Worm (Caenorhabditis elegans) whole organism, L4 larva: ENCODE data around the gene sma-6.

ENCODE experiments used
- D1046.2 ChIP-seq: fragments of 200-800 bp; sonication (Bioruptor generic); IDR thresholded peaks from 2 replicates; pipeline ENCODE4 v1.3.6; 2022; ENCODE audit warnings: missing genetic modification characterization, missing compliant biosample characterization
- F10B5.3 ChIP-seq: sonication (generic microtip); optimal IDR thresholded peaks from 2 replicates; lab custom pipeline; 2016; ENCODE audit warnings: mild to moderate bottlenecking, missing genetic modification characterization, missing compliant biosample characterization
- F37D6.2 ChIP-seq: sonication (generic microtip); optimal IDR thresholded peaks from 2 replicates; lab custom pipeline; 2016; ENCODE audit warnings: mild to moderate bottlenecking, missing genetic modification characterization, missing compliant biosample characterization
- F44E2.7 ChIP-seq: fragments of 200-800 bp; sonication (Bioruptor generic); IDR thresholded peaks from 2 replicates; pipeline ENCODE4 v2.1.2; 2022; ENCODE audit warnings: missing genetic modification characterization, missing compliant biosample characterization
- R02D3.7 ChIP-seq: fragments of 150-350 bp; sonication (generic microtip); optimal IDR thresholded peaks from 3 replicates; lab custom pipeline; 2014; ENCODE audit warnings: missing biosample characterization, missing genetic modification characterization
- Y105C5A.15 ChIP-seq: fragments of 200-800 bp; sonication (Bioruptor generic); IDR thresholded peaks from 2 replicates; pipeline ENCODE4 v1.3.6; 2022; ENCODE audit warnings: missing genetic modification characterization, missing compliant biosample characterization
- Y75B8A.6 ChIP-seq: fragments of 200-800 bp; sonication (Bioruptor generic); IDR thresholded peaks from 2 replicates; pipeline ENCODE4 v1.3.6; 2022; ENCODE audit warnings: missing genetic modification reagents, missing genetic modification characterization, missing compliant biosample characterization
- ZK337.2 ChIP-seq: fragments of 200-800 bp; sonication (Bioruptor generic); IDR thresholded peaks from 2 replicates; pipeline ENCODE4 v1.3.6; 2022; ENCODE audit warnings: missing genetic modification reagents, missing genetic modification characterization, missing compliant biosample characterization
- aha-1 ChIP-seq: fragments of 150-350 bp; peaks from one replicate; lab custom pipeline; 2014; ENCODE audit warnings: missing biosample characterization, missing genetic modification characterization
- aly-2 ChIP-seq: sonication (generic microtip); optimal IDR thresholded peaks from 2 replicates; lab custom pipeline; 2018; ENCODE audit warnings: missing biosample characterization, missing genetic modification characterization
- arid-1 ChIP-seq: fragments of 200-800 bp; sonication (Bioruptor generic); conservative IDR thresholded peaks from 2 replicates; pipeline ENCODE4 v1.3.6; 2022; ENCODE audit warnings: missing genetic modification reagents, missing genetic modification characterization, missing compliant biosample characterization
- attf-4 ChIP-seq: sonication (generic microtip); optimal IDR thresholded peaks from 3 replicates; lab custom pipeline; 2017; ENCODE audit warnings: missing biosample characterization, missing genetic modification characterization
- ceh-32 ChIP-seq: sonication (generic microtip); optimal IDR thresholded peaks from 2 replicates; lab custom pipeline; 2016; ENCODE audit warnings: mild to moderate bottlenecking, missing genetic modification characterization, missing compliant biosample characterization; ENCODE audit not compliant: poor library complexity
- ceh-62 ChIP-seq: sonication (generic microtip); optimal IDR thresholded peaks from 2 replicates; lab custom pipeline; 2017; ENCODE audit warnings: missing biosample characterization, missing genetic modification characterization
- ces-1 ChIP-seq: fragments of 150-350 bp; sonication (generic microtip); optimal IDR thresholded peaks from 4 replicates; lab custom pipeline; 2014; ENCODE audit warnings: missing biosample characterization, missing genetic modification reagents, missing genetic modification characterization
- cey-2 ChIP-seq: sonication (generic microtip); optimal IDR thresholded peaks from 3 replicates; lab custom pipeline; 2017; ENCODE audit warnings: missing genetic modification characterization, mild to moderate bottlenecking, missing compliant biosample characterization, antibody characterized with exemption, borderline replicate concordance; ENCODE audit not compliant: insufficient read depth
- daf-12 ChIP-seq: fragments of 150-350 bp; optimal IDR thresholded peaks from 2 replicates; lab custom pipeline; 2014; ENCODE audit warnings: missing biosample characterization, missing genetic modification reagents, missing genetic modification characterization
- daf-16 ChIP-seq, 3 experiments: sonication (generic microtip); optimal IDR thresholded peaks; 2 replicates each; lab custom pipeline; 2016 to 2017; ENCODE audit warnings: missing genetic modification characterization in 3 of 3, missing genetic modification reagents in 3 of 3, mild to moderate bottlenecking in 2 of 3, missing compliant biosample characterization in 2 of 3, missing biosample characterization in 1 of 3, moderate library complexity in 1 of 3
- dmd-6 ChIP-seq: fragments of 200-800 bp; sonication (Bioruptor generic); IDR thresholded peaks from 2 replicates; pipeline ENCODE4 v1.3.6; 2022; ENCODE audit warnings: missing genetic modification reagents, missing genetic modification characterization, missing compliant biosample characterization
- dve-1 ChIP-seq: sonication (generic microtip); optimal IDR thresholded peaks from 2 replicates; lab custom pipeline; 2017; ENCODE audit warnings: antibody characterized with exemption, mild to moderate bottlenecking, missing genetic modification characterization, missing compliant biosample characterization; ENCODE audit not compliant: insufficient read depth
- egl-43 ChIP-seq: fragments of 200-800 bp; sonication (Bioruptor generic); IDR thresholded peaks from 2 replicates; pipeline ENCODE4 v1.3.6; 2022; ENCODE audit warnings: missing genetic modification reagents, missing genetic modification characterization, missing compliant biosample characterization
- hlh-11 ChIP-seq: fragments of 200-800 bp; sonication (Bioruptor generic); optimal IDR thresholded peaks from 2 replicates; lab custom pipeline; 2018; ENCODE audit warnings: mild to moderate bottlenecking, missing genetic modification characterization, missing compliant biosample characterization
- hmg-1.1 ChIP-seq: fragments of 200-800 bp; sonication (Bioruptor generic); IDR thresholded peaks from 2 replicates; pipeline ENCODE4 v1.3.6; 2022; ENCODE audit warnings: missing genetic modification reagents, missing genetic modification characterization, missing compliant biosample characterization
- lim-7 ChIP-seq: fragments of 200-800 bp; sonication (Bioruptor generic); IDR thresholded peaks from 2 replicates; pipeline ENCODE4 v1.3.6; 2022; ENCODE audit warnings: missing genetic modification characterization, missing compliant biosample characterization
- lin-1 ChIP-seq: fragments of 200-800 bp; sonication (Bioruptor generic); IDR thresholded peaks from 2 replicates; pipeline ENCODE4 v1.3.6; 2022; ENCODE audit warnings: missing genetic modification reagents, missing genetic modification characterization, missing compliant biosample characterization
- lin-38 ChIP-seq: fragments of 200-800 bp; sonication (Bioruptor generic); IDR thresholded peaks from 2 replicates; pipeline ENCODE4 v1.3.6; 2022; ENCODE audit warnings: missing genetic modification reagents, missing genetic modification characterization, missing compliant biosample characterization
- lir-3 ChIP-seq: sonication (generic microtip); optimal IDR thresholded peaks from 2 replicates; lab custom pipeline; 2016; ENCODE audit warnings: mild to moderate bottlenecking, missing genetic modification characterization, missing compliant biosample characterization
- madf-5 ChIP-seq, 2 experiments: fragments of 200-800 bp; sonication (Bioruptor generic); IDR thresholded peaks; 2 replicates each; pipeline ENCODE4 v1.3.6; 2022; ENCODE audit warnings: missing compliant biosample characterization in 2 of 2, missing genetic modification characterization in 2 of 2
- nhr-11 ChIP-seq: fragments of 150-350 bp; optimal IDR thresholded peaks from 2 replicates; lab custom pipeline; 2014; ENCODE audit warnings: missing biosample characterization, missing genetic modification characterization
- nhr-237 ChIP-seq: sonication (generic microtip); optimal IDR thresholded peaks from 2 replicates; lab custom pipeline; 2017; ENCODE audit warnings: missing biosample characterization, missing genetic modification characterization
- nhr-25 ChIP-seq: sonication (generic microtip); optimal IDR thresholded peaks from 2 replicates; lab custom pipeline; 2017; ENCODE audit warnings: missing genetic modification characterization, mild to moderate bottlenecking, missing compliant biosample characterization, antibody characterized with exemption, moderate library complexity, borderline replicate concordance; ENCODE audit not compliant: insufficient read depth
- nhr-48 ChIP-seq: sonication (generic microtip); optimal IDR thresholded peaks from 2 replicates; lab custom pipeline; 2016; ENCODE audit warnings: mild to moderate bottlenecking, missing genetic modification characterization, missing compliant biosample characterization
- pha-4 ChIP-seq, 2 experiments: fragments of 150-350 bp in 1 of 2; fragments of 200-800 bp in 1 of 2; sonication (Bioruptor generic) in 1 of 2; IDR thresholded peaks in 1 of 2; optimal IDR thresholded peaks in 1 of 2; 2 replicates each; pipeline versions ENCODE4 v1.3.6 to Lab custom; 2014 to 2022; ENCODE audit warnings: missing genetic modification characterization in 2 of 2, missing genetic modification reagents in 2 of 2, missing biosample characterization in 1 of 2, missing compliant biosample characterization in 1 of 2
- php-3 ChIP-seq: fragments of 200-800 bp; sonication (Bioruptor generic); IDR thresholded peaks from 2 replicates; pipeline ENCODE4 v1.3.6; 2022; ENCODE audit warnings: missing genetic modification reagents, missing genetic modification characterization, missing compliant biosample characterization
- pqm-1 ChIP-seq: sonication (generic microtip); optimal IDR thresholded peaks from 2 replicates; lab custom pipeline; 2017; ENCODE audit warnings: missing biosample characterization, missing genetic modification characterization
- rbr-2 ChIP-seq: sonication (generic microtip); optimal IDR thresholded peaks from 2 replicates; lab custom pipeline; 2016; ENCODE audit warnings: missing genotype, missing genetic modification characterization, missing compliant biosample characterization
- set-16 ChIP-seq: fragments of 200-800 bp; sonication (Bioruptor generic); IDR thresholded peaks from 2 replicates; pipeline ENCODE4 v1.3.6; 2022; ENCODE audit warnings: missing genetic modification reagents, missing genetic modification characterization, missing compliant biosample characterization
- snpc-4 ChIP-seq: fragments of 150-350 bp; optimal IDR thresholded peaks from 2 replicates; lab custom pipeline; 2014; ENCODE audit warnings: missing biosample characterization, missing genetic modification characterization
- tra-1 ChIP-seq: fragments of 200-800 bp; sonication (Bioruptor generic); IDR thresholded peaks from 2 replicates; pipeline ENCODE4 v1.3.6; 2022; ENCODE audit warnings: missing genetic modification reagents, missing genetic modification characterization, missing compliant biosample characterization
- unc-39 ChIP-seq: sonication (generic microtip); optimal IDR thresholded peaks from 2 replicates; lab custom pipeline; 2017; ENCODE audit warnings: missing biosample characterization, missing genetic modification characterization
- unc-62 ChIP-seq, 3 experiments: fragments of 150-350 bp in 1 of 3; sonication (generic microtip); optimal IDR thresholded peaks in 2 of 3; peaks in 1 of 3; 1 replicate in 1 of 3; 2 replicates in 2 of 3; lab custom pipeline; 2014 to 2017; ENCODE audit warnings: missing biosample characterization in 3 of 3, missing genetic modification characterization in 3 of 3, missing genetic modification reagents in 3 of 3, missing genotype in 1 of 3
- vab-7 ChIP-seq: fragments of 200-800 bp; sonication (Bioruptor generic); IDR thresholded peaks from 2 replicates; pipeline ENCODE4 v1.3.6; 2022; ENCODE audit warnings: missing genetic modification reagents, missing genetic modification characterization, missing compliant biosample characterization
- zfp-2 ChIP-seq: sonication (generic microtip); optimal IDR thresholded peaks from 2 replicates; lab custom pipeline; 2016; ENCODE audit warnings: mild to moderate bottlenecking, missing genetic modification characterization, missing compliant biosample characterization
- zfp-3 ChIP-seq: fragments of 200-800 bp; sonication (Bioruptor generic); conservative IDR thresholded peaks from 2 replicates; pipeline ENCODE4 v1.3.6; 2022; ENCODE audit warnings: missing genetic modification reagents, missing genetic modification characterization, missing compliant biosample characterization
- zip-2 ChIP-seq: fragments of 150-350 bp; optimal IDR thresholded peaks from 2 replicates; lab custom pipeline; 2014; ENCODE audit warnings: missing biosample characterization, missing genetic modification characterization
- ztf-11 ChIP-seq: fragments of 150-350 bp; optimal IDR thresholded peaks from 2 replicates; lab custom pipeline; 2014; ENCODE audit warnings: missing biosample characterization, missing genetic modification characterization

Gene sma-6

DNA sequence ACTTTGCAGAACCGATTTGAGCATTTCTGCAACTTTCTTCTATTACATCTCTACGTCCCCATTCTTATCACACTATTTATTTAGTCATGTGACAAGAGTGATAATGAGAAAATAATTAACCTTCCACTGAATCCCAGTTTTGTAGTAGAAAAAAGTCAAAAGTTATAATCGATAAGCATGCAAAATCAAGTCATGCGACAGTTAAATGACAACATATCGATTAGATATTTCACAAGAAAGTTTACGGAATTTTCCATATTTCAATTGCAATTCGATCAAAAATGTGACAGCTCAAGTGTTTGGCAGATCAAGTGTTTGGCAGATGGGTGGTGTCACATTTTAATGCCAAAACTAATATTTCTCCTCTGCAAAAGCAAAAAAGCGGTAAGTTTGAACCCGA, 50.4 kb downstream of the sma-6 start (continued):
- no peak for TF ChIP-seq zfp-2 (tag; lab: Kevin White, UChicago)
- TF ChIP-seq tra-1 (GFP tag; lab: Robert Waterston, UW): no peak
- TF ChIP-seq daf-16 (GFP tag; optimal IDR thresholded peaks at IDR 0.05; lab: Kevin White, UChicago): no peak
- peak; percentile 52 for TF ChIP-seq daf-16 (tag; optimal IDR thresholded peaks at IDR 0.05; lab: Kevin White, UChicago)
- TF ChIP-seq unc-39 (tag; lab: Kevin White, UChicago): no peak
- TF ChIP-seq R02D3.7 (tag; lab: Kevin White, UChicago): no peak
- no peak for TF ChIP-seq F44E2.7
- no peak for TF ChIP-seq aha-1 (tag; lab: Kevin White, UChicago)
- peak; percentile 49 for TF ChIP-seq nhr-48 (tag; lab: Kevin White, UChicago)
- TF ChIP-seq ces-1 (GFP tag; lab: Kevin White, UChicago): no peak
- no peak for TF ChIP-seq nhr-11
- peak; percentile 38 for TF ChIP-seq hlh-11
- no peak for TF ChIP-seq madf-5 (GFP tag; IDR thresholded peaks at IDR 0.05; lab: Robert Waterston, UW)
- TF ChIP-seq php-3 (GFP tag; lab: Robert Waterston, UW): no peak
- TF ChIP-seq cey-2: no peak
- TF ChIP-seq snpc-4 (tag; lab: Kevin White, UChicago): no peak
- no peak for TF ChIP-seq zfp-3 (GFP tag; lab: Robert Waterston, UW)
- no peak for TF ChIP-seq aly-2 (tag; lab: Kevin White, UChicago)
- TF ChIP-seq nhr-237: no peak
- no peak for TF ChIP-seq F37D6.2 (tag; lab: Kevin White, UChicago)
- TF ChIP-seq lim-7 (GFP tag; lab: Robert Waterston, UW): no peak
- no peak for TF ChIP-seq lin-1
- no peak for TF ChIP-seq ZK337.2 (GFP tag; lab: Robert Waterston, UW)
- TF ChIP-seq pqm-1: no peak
- TF ChIP-seq set-16 (GFP tag; lab: Robert Waterston, UW): no peak
- TF ChIP-seq hmg-1.1: no peak
- no peak for TF ChIP-seq unc-62 (GFP tag; optimal IDR thresholded peaks at IDR 0.05 in 1 of 2; lab: Kevin White, UChicago)
- no peak for TF ChIP-seq unc-62 (tag; optimal IDR thresholded peaks at IDR 0.05; lab: Kevin White, UChicago)
- no peak for TF ChIP-seq ceh-32 (tag; lab: Kevin White, UChicago)
- no peak for TF ChIP-seq ztf-11
- TF ChIP-seq vab-7 (GFP tag; lab: Robert Waterston, UW): no peak
- no peak for TF ChIP-seq zip-2 (tag; lab: Kevin White, UChicago)
- TF ChIP-seq egl-43: no peak
- no peak for TF ChIP-seq Y75B8A.6 (GFP tag; lab: Robert Waterston, UW)
- no peak for TF ChIP-seq D1046.2 (GFP tag; lab: Robert Waterston, UW)
- no peak for TF ChIP-seq ceh-62 (tag; lab: Kevin White, UChicago)
- no peak for TF ChIP-seq arid-1
- TF ChIP-seq lir-3: no peak
- peak; percentile 65 for TF ChIP-seq dmd-6
- no peak for TF ChIP-seq pha-4 (GFP tag; IDR thresholded peaks at IDR 0.05; lab: Robert Waterston, UW)
- no peak for TF ChIP-seq pha-4 (tag; optimal IDR thresholded peaks at IDR 0.05; lab: Kevin White, UChicago)
- TF ChIP-seq Y105C5A.15: no peak
- TF ChIP-seq rbr-2 (tag; lab: Kevin White, UChicago): no peak
- TF ChIP-seq daf-12: no peak
- peak; percentile 31 for TF ChIP-seq lin-38 (GFP tag; lab: Robert Waterston, UW)
- TF ChIP-seq dve-1 (tag; lab: Kevin White, UChicago): peak; percentile 72
- no peak for TF ChIP-seq nhr-25
- TF ChIP-seq attf-4: no peak
- TF ChIP-seq F10B5.3 (tag; lab: Kevin White, UChicago): no peak
